Fruit fly (Drosophila melanogaster) whole organism, embryonic: ENCODE data around the gene Rab19.

ENCODE experiments used
- Asciz ChIP-seq: fragments of 200-800 bp; sonication (Bioruptor generic); optimal IDR thresholded peaks from 2 replicates; lab custom pipeline; 2017; ENCODE audit warnings: missing biosample characterization, mild to moderate bottlenecking, missing genetic modification characterization, missing genetic modification reagents
- CG11696 ChIP-seq: fragments of 200-800 bp; sonication (Bioruptor generic); IDR thresholded peaks from 2 replicates; pipeline ENCODE4 v1.3.6; 2022; ENCODE audit warnings: missing biosample characterization, missing genetic modification characterization
- CG11723 ChIP-seq: fragments of 200-800 bp; sonication (Bioruptor generic); optimal IDR thresholded peaks from 2 replicates; lab custom pipeline; 2017; ENCODE audit warnings: missing biosample characterization, mild to moderate bottlenecking, missing genetic modification characterization
- CG12155 ChIP-seq: fragments of 200-800 bp; sonication (Bioruptor generic); optimal IDR thresholded peaks from 3 replicates; lab custom pipeline; 2016; ENCODE audit warnings: missing biosample characterization, missing genetic modification characterization
- CG1233 ChIP-seq: fragments of 200-800 bp; sonication (Bioruptor generic); optimal IDR thresholded peaks from 4 replicates; lab custom pipeline; 2018; ENCODE audit warnings: missing biosample characterization, mild to moderate bottlenecking, missing genetic modification characterization
- CG12659 ChIP-seq: fragments of 200-800 bp; sonication (Bioruptor generic); optimal IDR thresholded peaks from 3 replicates; lab custom pipeline; 2017; ENCODE audit warnings: mild to moderate bottlenecking, missing biosample characterization, missing genetic modification reagents, missing genetic modification characterization
- CG13624 ChIP-seq: fragments of 200-800 bp; sonication (Bioruptor generic); optimal IDR thresholded peaks from 2 replicates; lab custom pipeline; 2016; ENCODE audit warnings: missing biosample characterization, missing genetic modification characterization
- CG14050 ChIP-seq: fragments of 200-800 bp; sonication (Bioruptor generic); IDR thresholded peaks from 3 replicates; pipeline ENCODE4 v1.3.6; 2022; ENCODE audit warnings: missing biosample characterization, missing genetic modification characterization
- CG1529 ChIP-seq: fragments of 200-800 bp; sonication (Bioruptor generic); optimal IDR thresholded peaks from 3 replicates; lab custom pipeline; 2018; ENCODE audit warnings: missing biosample characterization, missing genetic modification characterization
- CG17912 ChIP-seq: fragments of 200-800 bp; sonication (Bioruptor generic); optimal IDR thresholded peaks from 2 replicates; lab custom pipeline; 2018; ENCODE audit warnings: missing biosample characterization, mild to moderate bottlenecking, missing genetic modification characterization
- CG3065 ChIP-seq: fragments of 200-800 bp; sonication (Bioruptor generic); optimal IDR thresholded peaks from 2 replicates; lab custom pipeline; 2016; ENCODE audit warnings: missing biosample characterization, missing genetic modification characterization
- CG43689 ChIP-seq: fragments of 200-800 bp; sonication (Bioruptor generic); IDR thresholded peaks from 2 replicates; pipeline ENCODE4 v1.3.6; 2022; ENCODE audit warnings: missing biosample characterization, missing genetic modification characterization
- CG4707 ChIP-seq: fragments of 200-800 bp; sonication (Bioruptor generic); optimal IDR thresholded peaks from 2 replicates; lab custom pipeline; 2018; ENCODE audit warnings: missing biosample characterization, mild to moderate bottlenecking, missing genetic modification characterization, moderate library complexity
- CG5953 ChIP-seq: fragments of 200-800 bp; sonication (Bioruptor generic); IDR thresholded peaks from 2 replicates; pipeline ENCODE4 v1.3.6; 2022; ENCODE audit warnings: missing biosample characterization, missing genetic modification characterization
- CG6175 ChIP-seq: fragments of 200-800 bp; sonication (Bioruptor generic); IDR thresholded peaks from 3 replicates; pipeline ENCODE4 v1.3.6; 2022; ENCODE audit warnings: missing biosample characterization, missing genetic modification characterization
- CTCF ChIP-seq: fragments of 200-800 bp; sonication (Bioruptor generic); optimal IDR thresholded peaks from 2 replicates; lab custom pipeline; 2017; ENCODE audit warnings: missing biosample characterization, mild to moderate bottlenecking, missing genetic modification characterization, moderate library complexity
- D ChIP-seq, 2 experiments: fragments of 200-800 bp in 1 of 2; fragments of >200 bp in 1 of 2; sonication (Bioruptor generic) in 1 of 2; optimal IDR thresholded peaks; 2 replicates in 1 of 2; 3 replicates in 1 of 2; lab custom pipeline; 2017; ENCODE audit warnings: mild to moderate bottlenecking in 1 of 2, missing biosample characterization in 1 of 2, missing genetic modification characterization in 1 of 2, missing genetic modification reagents in 1 of 2
- D19B ChIP-seq: fragments of 200-800 bp; sonication (Bioruptor generic); optimal IDR thresholded peaks from 2 replicates; lab custom pipeline; 2017; ENCODE audit warnings: missing biosample characterization, mild to moderate bottlenecking, missing genetic modification characterization
- Gug ChIP-seq: fragments of 200-800 bp; sonication (Bioruptor generic); IDR thresholded peaks from 4 replicates; pipeline ENCODE4 v1.3.6; 2022; ENCODE audit warnings: missing biosample characterization, missing genetic modification characterization
- HLH54F ChIP-seq: fragments of 200-800 bp; sonication (Bioruptor generic); optimal IDR thresholded peaks from 3 replicates; lab custom pipeline; 2016; ENCODE audit warnings: missing biosample characterization, missing genetic modification characterization
- Hr78 ChIP-seq, 2 experiments: fragments of 200-800 bp in 1 of 2; fragments of >200 bp in 1 of 2; sonication (Bioruptor generic) in 1 of 2; optimal IDR thresholded peaks; 2 replicates each; lab custom pipeline; 2017 to 2019; ENCODE audit warnings: missing biosample characterization in 2 of 2, missing genetic modification characterization in 2 of 2, mild to moderate bottlenecking in 1 of 2, moderate library complexity in 1 of 2
- Hsf ChIP-seq: fragments of 200-800 bp; sonication (Bioruptor generic); optimal IDR thresholded peaks from 3 replicates; lab custom pipeline; 2016; ENCODE audit warnings: missing biosample characterization, missing genetic modification characterization
- Jarid2 ChIP-seq: fragments of 200-800 bp; sonication (Bioruptor generic); optimal IDR thresholded peaks from 3 replicates; lab custom pipeline; 2017; ENCODE audit warnings: mild to moderate bottlenecking, missing biosample characterization, missing genetic modification reagents, missing genetic modification characterization
- Lhr ChIP-seq: fragments of 200-800 bp; sonication (Bioruptor generic); optimal IDR thresholded peaks from 3 replicates; lab custom pipeline; 2017; ENCODE audit warnings: mild to moderate bottlenecking, missing biosample characterization, missing genetic modification reagents, missing genetic modification characterization
- MESR4 ChIP-seq: fragments of 200-800 bp; sonication (Bioruptor generic); optimal IDR thresholded peaks from 2 replicates; lab custom pipeline; 2018; ENCODE audit warnings: missing biosample characterization, mild to moderate bottlenecking, missing genetic modification characterization, moderate library complexity
- Max ChIP-seq: fragments of 200-800 bp; sonication (Bioruptor generic); optimal IDR thresholded peaks from 2 replicates; lab custom pipeline; 2016; ENCODE audit warnings: missing biosample characterization, mild to moderate bottlenecking, missing genetic modification characterization
- Ssrp ChIP-seq: fragments of 200-800 bp; sonication (Bioruptor generic); optimal IDR thresholded peaks from 2 replicates; lab custom pipeline; 2018; ENCODE audit warnings: missing biosample characterization, mild to moderate bottlenecking, missing genetic modification characterization, moderate library complexity
- ac ChIP-seq: fragments of 200-800 bp; sonication (Bioruptor generic); optimal IDR thresholded peaks from 3 replicates; lab custom pipeline; 2017; ENCODE audit warnings: missing biosample characterization, mild to moderate bottlenecking, missing genetic modification characterization
- cas ChIP-seq: fragments of 200-800 bp; sonication (Bioruptor generic); IDR thresholded peaks from 2 replicates; pipeline ENCODE4 v1.3.6; 2022; ENCODE audit warnings: missing biosample characterization, missing genetic modification characterization
- dan ChIP-seq: fragments of 200-800 bp; sonication (Bioruptor generic); IDR thresholded peaks from 2 replicates; pipeline ENCODE4 v1.3.6; 2022; ENCODE audit warnings: missing biosample characterization, missing genetic modification characterization
- fd64A ChIP-seq: fragments of 200-800 bp; sonication (Bioruptor generic); optimal IDR thresholded peaks from 3 replicates; lab custom pipeline; 2018; ENCODE audit warnings: missing biosample characterization, mild to moderate bottlenecking, missing genetic modification characterization
- gcm ChIP-seq: fragments of 200-800 bp; sonication (Bioruptor generic); optimal IDR thresholded peaks from 2 replicates; lab custom pipeline; 2019; ENCODE audit warnings: missing biosample characterization, mild to moderate bottlenecking, missing genetic modification characterization, moderate library complexity
- gcm2 ChIP-seq: fragments of 200-800 bp; sonication (Bioruptor generic); optimal IDR thresholded peaks from 2 replicates; lab custom pipeline; 2016; ENCODE audit warnings: missing biosample characterization, missing genetic modification characterization
- inv ChIP-seq: fragments of 200-800 bp; sonication (Bioruptor generic); IDR thresholded peaks from 2 replicates; pipeline ENCODE4 v1.3.6; 2022; ENCODE audit warnings: missing biosample characterization, missing genetic modification characterization; ENCODE audit not compliant: partially characterized antibody
- kay ChIP-seq: fragments of 200-800 bp; sonication (Bioruptor generic); optimal IDR thresholded peaks from 2 replicates; lab custom pipeline; 2016; ENCODE audit warnings: missing biosample characterization, missing genetic modification characterization
- lmd ChIP-seq: fragments of 200-800 bp; sonication (Bioruptor generic); IDR thresholded peaks from 2 replicates; pipeline ENCODE4 v1.3.6; 2022; ENCODE audit warnings: missing biosample characterization, missing genetic modification characterization
- lola ChIP-seq, 3 experiments: fragments of >200 bp in 2 of 3; fragments of 200-800 bp in 1 of 3; sonication (Bioruptor generic) in 1 of 3; optimal IDR thresholded peaks; 2 replicates each; lab custom pipeline; 2017 to 2019; ENCODE audit warnings: missing biosample characterization in 3 of 3, missing genetic modification characterization in 3 of 3, mild to moderate bottlenecking in 1 of 3, moderate library complexity in 1 of 3
- pros ChIP-seq: fragments of 200-800 bp; sonication (Bioruptor generic); optimal IDR thresholded peaks from 3 replicates; lab custom pipeline; 2019; ENCODE audit warnings: missing biosample characterization, mild to moderate bottlenecking, missing genetic modification characterization, moderate library complexity
- pum ChIP-seq: fragments of 200-800 bp; sonication (Bioruptor generic); optimal IDR thresholded peaks from 2 replicates; lab custom pipeline; 2016; ENCODE audit warnings: missing biosample characterization, missing genetic modification characterization
- repo ChIP-seq: fragments of 200-800 bp; sonication (Bioruptor generic); optimal IDR thresholded peaks from 2 replicates; lab custom pipeline; 2016; ENCODE audit warnings: missing biosample characterization, missing genetic modification characterization
- scrt ChIP-seq: fragments of 200-800 bp; sonication (Bioruptor generic); optimal IDR thresholded peaks from 2 replicates; lab custom pipeline; 2018; ENCODE audit warnings: missing biosample characterization, mild to moderate bottlenecking, missing genetic modification characterization, moderate library complexity
- sim ChIP-seq: fragments of 200-800 bp; sonication (Bioruptor generic); IDR thresholded peaks from 2 replicates; pipeline ENCODE4 v1.3.6; 2022; ENCODE audit warnings: missing biosample characterization, missing genetic modification characterization
- slou ChIP-seq: fragments of 200-800 bp; sonication (Bioruptor generic); optimal IDR thresholded peaks from 3 replicates; lab custom pipeline; 2016; ENCODE audit warnings: missing biosample characterization, missing genetic modification characterization
- sob ChIP-seq: fragments of 200-800 bp; sonication (Bioruptor generic); IDR thresholded peaks from 2 replicates; pipeline ENCODE4 v1.3.6; 2022; ENCODE audit warnings: missing biosample characterization, missing genetic modification characterization
- tio ChIP-seq: fragments of 200-800 bp; sonication (Bioruptor generic); optimal IDR thresholded peaks from 2 replicates; lab custom pipeline; 2017; ENCODE audit warnings: missing biosample characterization, missing genetic modification characterization, inconsistent platforms
- trem ChIP-seq: fragments of 200-800 bp; optimal IDR thresholded peaks from 3 replicates; lab custom pipeline; 2019; ENCODE audit warnings: missing biosample characterization, mild to moderate bottlenecking, missing genetic modification characterization, moderate library complexity
- tx ChIP-seq: fragments of 200-800 bp; sonication (Bioruptor generic); optimal IDR thresholded peaks from 2 replicates; lab custom pipeline; 2016; ENCODE audit warnings: missing biosample characterization, missing genetic modification characterization
- zen2 ChIP-seq: fragments of 200-800 bp; sonication (Bioruptor generic); IDR thresholded peaks from 3 replicates; pipeline ENCODE4 v1.3.6; 2022; ENCODE audit warnings: missing biosample characterization, missing genetic modification characterization; ENCODE audit not compliant: partially characterized antibody

Gene Rab19

dm6 chr3L:8346100-8346980, 49.5 kb downstream of the Rab19 start, which contains the start of the genes CG7182 and GAPcenA (continued):
- peak; percentile 47 for TF ChIP-seq Asciz (GFP tag; lab: Kevin White, UChicago)
- TF ChIP-seq lmd (GFP tag; lab: Robert Waterston, UW) = peak; percentile 33; the same call in 1 of the 2 replicates
- TF ChIP-seq D19B (GFP tag; lab: Kevin White, UChicago) = peak; percentile 33
- peak in 1 of 3 experiments; percentile 77 for TF ChIP-seq lola (GFP tag; optimal IDR thresholded peaks at IDR 0.05; lab: Kevin White, UChicago)
- TF ChIP-seq MESR4 (GFP tag; lab: Kevin White, UChicago) = peak; percentile 47
- TF ChIP-seq ac (GFP tag; lab: Kevin White, UChicago) = no peak
- TF ChIP-seq trem (tag; lab: Kevin White, UChicago) = peak; percentile 84
- no peak for TF ChIP-seq CG5953 (GFP tag; lab: Robert Waterston, UW)
- TF ChIP-seq CG14050 (GFP tag; lab: Robert Waterston, UW) = peak; percentile 42; the same call in 1 of the 3 replicates
- no peak for TF ChIP-seq CG3065 (GFP tag; lab: Kevin White, UChicago)
- TF ChIP-seq CG1233 (GFP tag; lab: Kevin White, UChicago) = peak; percentile 73
- peak; percentile 77 for TF ChIP-seq Max (GFP tag; lab: Kevin White, UChicago)
- TF ChIP-seq CG11696 = no peak
- no peak for TF ChIP-seq CG1529
- no peak for TF ChIP-seq fd64A (GFP tag; lab: Kevin White, UChicago)
- no peak for TF ChIP-seq Jarid2
- TF ChIP-seq Hr78 (GFP tag; optimal IDR thresholded peaks at IDR 0.05; lab: Kevin White, UChicago) = peak; percentile 5 to 100
- peak; percentile 4 for TF ChIP-seq pum (GFP tag; lab: Kevin White, UChicago)
- TF ChIP-seq sob (GFP tag; lab: Robert Waterston, UW) = 0 out of 2 replicates have a peak, but pooled peaks have one; percentile 11
- no peak for TF ChIP-seq CTCF (GFP tag; lab: Kevin White, UChicago)
- TF ChIP-seq gcm (GFP tag; lab: Kevin White, UChicago) = no peak
- no peak for TF ChIP-seq zen2 (GFP tag; lab: Robert Waterston, UW)
- peak; percentile 24; the same call in 1 of the 4 replicates for TF ChIP-seq Gug (GFP tag; lab: Robert Waterston, UW)
- TF ChIP-seq CG4707 (GFP tag; lab: Kevin White, UChicago) = no peak
- TF ChIP-seq CG11723 (GFP tag; lab: Kevin White, UChicago) = peak; percentile 34
- TF ChIP-seq slou (GFP tag; lab: Kevin White, UChicago) = peak; percentile 16
- TF ChIP-seq repo (GFP tag; lab: Kevin White, UChicago) = no peak
- no peak for TF ChIP-seq D (optimal IDR thresholded peaks at IDR 0.05; lab: Kevin White, UChicago)
- peak; percentile 53 for TF ChIP-seq D (GFP tag; optimal IDR thresholded peaks at IDR 0.05; lab: Kevin White, UChicago)
- peak; percentile 33 for TF ChIP-seq kay (GFP tag; lab: Kevin White, UChicago)
- no peak for TF ChIP-seq CG43689 (GFP tag; lab: Robert Waterston, UW)
- TF ChIP-seq dan (GFP tag; lab: Robert Waterston, UW) = no peak
- TF ChIP-seq CG13624 (GFP tag; lab: Kevin White, UChicago) = peak; percentile 19
- TF ChIP-seq Ssrp (tag; lab: Kevin White, UChicago) = peak; percentile 52
- no peak for TF ChIP-seq CG6175 (GFP tag; lab: Robert Waterston, UW)
- TF ChIP-seq scrt (GFP tag; lab: Kevin White, UChicago) = peak; percentile 48
- TF ChIP-seq cas (GFP tag; lab: Robert Waterston, UW) = no peak
- no peak for TF ChIP-seq tx (GFP tag; lab: Kevin White, UChicago)
- no peak for TF ChIP-seq tio (GFP tag; lab: Kevin White, UChicago)
- TF ChIP-seq CG12659 (GFP tag; lab: Kevin White, UChicago) = peak; percentile 80
- no peak for TF ChIP-seq CG17912
- no peak for TF ChIP-seq gcm2 (GFP tag; lab: Kevin White, UChicago)
- peak; percentile 72 for TF ChIP-seq CG12155 (GFP tag; lab: Kevin White, UChicago)
- no peak for TF ChIP-seq pros (GFP tag; lab: Kevin White, UChicago)
- TF ChIP-seq Lhr (GFP tag; lab: Kevin White, UChicago) = peak; percentile 34
- peak; percentile 36 for TF ChIP-seq HLH54F (GFP tag; lab: Kevin White, UChicago)
- peak; percentile 36 for TF ChIP-seq Hsf
- no peak for TF ChIP-seq sim (GFP tag; lab: Robert Waterston, UW)
- TF ChIP-seq inv = no peak
